Fruit fly (Drosophila melanogaster): Measurements from ENCODE around the gene Tdg.

Tdg gene

DNA sequence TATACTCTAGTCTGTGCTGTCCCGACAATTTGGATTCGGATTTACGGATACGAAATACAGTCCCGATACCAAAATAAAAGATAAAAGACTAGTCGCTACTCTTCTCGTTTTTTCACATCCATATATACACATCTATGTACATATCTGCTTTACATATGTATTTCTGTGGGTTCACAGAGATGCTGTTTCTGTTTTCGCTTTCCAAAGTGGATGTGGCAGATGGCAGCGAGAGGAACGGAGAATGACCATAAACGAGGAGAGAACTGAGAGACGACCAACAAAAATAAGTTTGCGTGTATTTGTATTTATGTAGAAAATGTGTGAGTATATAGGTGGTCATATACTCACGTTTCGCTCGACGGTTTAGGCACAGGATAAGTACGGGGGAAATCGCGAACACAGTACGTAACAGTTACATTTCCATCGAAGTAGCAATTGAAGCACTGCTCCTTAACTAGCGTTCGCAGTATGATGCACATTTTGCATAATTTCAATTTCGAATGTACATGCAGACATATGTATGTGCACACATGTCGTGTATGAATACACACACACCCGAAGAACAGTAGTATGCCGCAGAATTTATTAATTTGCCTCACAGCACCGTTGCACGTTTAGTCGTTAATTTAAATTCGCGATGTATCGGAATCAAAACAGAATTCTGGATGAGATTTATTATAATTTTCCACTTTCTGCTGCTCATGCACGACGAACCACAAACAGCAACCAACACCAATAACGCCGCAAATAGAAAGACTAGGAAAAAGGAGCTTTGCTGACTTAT lies at the start of gene Tdg:
Tdg (minus strand) TSS at position 760 of the 784 bp plus-strand sequence.
- TF ChIP-seq noc (tag; optimal IDR thresholded peaks at IDR 0.05) = no peak

DNA sequence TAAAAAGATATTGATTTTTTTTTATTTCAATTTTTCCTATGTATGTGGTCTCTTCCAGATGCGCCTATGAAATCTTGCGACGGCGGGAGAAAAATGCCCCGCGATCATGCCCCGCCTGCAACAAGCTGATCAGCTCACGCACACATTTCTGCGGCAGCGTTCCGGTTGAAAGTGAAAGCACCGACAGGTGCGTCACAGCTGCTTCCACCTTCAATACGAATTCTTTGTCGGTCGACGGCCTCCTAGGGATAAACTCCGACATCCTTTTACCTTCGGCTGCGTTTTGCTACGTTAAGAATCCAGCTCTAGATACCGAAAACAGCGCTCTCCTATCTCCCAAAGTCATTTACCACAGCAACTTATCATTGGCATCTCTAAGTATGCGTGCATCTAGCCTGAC lies 30.9 kb upstream of the Tdg start:
- no peak for TF ChIP-seq noc (tag; optimal IDR thresholded peaks at IDR 0.05)

DNA sequence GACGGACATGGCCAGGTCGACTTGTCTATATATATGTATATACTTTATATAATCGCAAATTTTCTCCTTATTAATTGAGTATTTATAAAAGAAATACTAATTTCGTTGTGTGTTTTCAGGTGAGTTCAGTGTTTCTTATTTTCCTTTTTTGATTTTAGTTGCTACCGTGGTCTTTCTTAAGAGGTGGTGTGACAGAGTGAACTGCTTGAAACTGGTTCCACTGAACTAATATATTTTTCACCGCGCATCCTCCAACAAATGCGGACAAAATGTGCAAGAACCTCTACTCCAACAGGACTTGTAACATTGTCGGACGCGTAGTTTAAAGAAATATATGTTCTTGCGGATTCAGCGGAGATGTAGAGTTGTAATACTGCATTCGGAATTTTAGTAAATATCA lies 25.2 kb upstream of the Tdg start, which contains the start of gene CG1909:
CG1909 (plus strand) TSS at position 273 of the 400 bp plus-strand sequence.
- no peak for TF ChIP-seq noc (tag; optimal IDR thresholded peaks at IDR 0.05)

DNA sequence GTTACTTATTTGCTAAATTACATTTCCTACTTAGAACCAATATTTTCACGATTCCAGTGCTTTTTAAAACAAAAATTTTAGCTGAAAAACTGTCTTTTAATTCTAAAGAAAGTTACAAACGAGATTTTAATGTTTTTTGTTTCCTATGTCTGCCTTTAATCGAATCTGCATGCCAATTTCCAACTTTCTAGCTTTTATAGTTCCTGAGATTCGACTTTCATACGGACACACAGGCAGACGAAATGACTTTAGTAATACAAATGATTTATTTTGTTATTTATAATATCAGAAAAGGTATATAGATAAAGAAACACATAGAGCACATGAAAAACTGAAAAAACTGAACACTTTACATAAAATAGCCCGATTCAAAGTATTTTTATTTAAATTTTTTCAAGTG lies 18.8 kb upstream of the Tdg start:
- TF ChIP-seq noc (tag; optimal IDR thresholded peaks at IDR 0.05) = no peak

dm6 chr4:571504-572268 lies 14.0 kb upstream of the Tdg start, which contains the start of the genes ND-49 and Ephrin:
Gene ND-49 (minus strand): TSS chr4:571554.
Gene Ephrin (plus strand): TSS chr4:571755.
- TF ChIP-seq noc (tag; optimal IDR thresholded peaks at IDR 0.05) = no peak

- no peak for TF ChIP-seq noc (tag; optimal IDR thresholded peaks at IDR 0.05)
These were observed 13.0 kb upstream of the Tdg start for dm6 chr4:570404-571302.

- TF ChIP-seq noc (tag; optimal IDR thresholded peaks at IDR 0.05) = no peak
These were observed 9.6 kb upstream of the Tdg start for dm6 chr4:567285-567684.

- TF ChIP-seq noc (tag; optimal IDR thresholded peaks at IDR 0.05) = no peak
These were observed 802 bp upstream of the Tdg start for dm6 chr4:558456-558855.

DNA sequence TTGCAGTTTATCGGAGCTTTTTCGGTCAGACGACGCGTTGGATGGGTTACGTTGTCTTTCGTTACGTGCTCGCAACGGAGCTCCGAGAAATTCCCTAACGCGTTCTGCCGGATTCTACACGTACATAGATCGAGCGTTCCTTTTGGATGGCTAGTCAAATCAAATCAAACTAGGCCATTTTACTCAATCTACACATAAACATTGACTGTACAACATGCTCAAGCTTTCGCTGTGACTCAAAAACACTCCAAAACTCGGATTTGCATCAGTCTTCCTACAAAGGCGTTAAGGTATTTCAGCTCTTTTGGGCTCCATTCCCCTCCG lies 187 bp upstream of the Tdg start, which contains the start of gene Pur-alpha:
Pur-alpha (plus strand) TSS at position 138 of the 324 bp plus-strand sequence.
- TF ChIP-seq noc (tag; optimal IDR thresholded peaks at IDR 0.05) = no peak

DNA sequence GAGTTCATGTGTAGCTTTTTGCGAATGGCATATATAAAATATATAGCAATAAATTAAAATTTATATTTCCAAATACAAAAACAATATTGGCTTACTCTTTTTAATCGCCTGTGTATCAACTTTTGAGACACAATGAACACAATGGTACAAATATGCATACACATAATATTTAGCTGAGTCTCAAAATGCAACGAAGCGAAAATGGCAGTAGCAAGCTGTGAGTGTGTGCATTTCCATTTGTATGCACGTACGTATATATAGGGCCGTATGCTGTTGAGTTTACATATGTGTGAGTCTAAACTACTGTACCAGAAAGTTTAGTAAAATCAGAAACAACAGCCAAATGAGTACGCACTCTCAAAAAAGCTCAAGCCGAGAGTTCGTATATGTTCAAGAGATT lies 2.9 kb downstream of the Tdg start:
- no peak for TF ChIP-seq noc (tag; optimal IDR thresholded peaks at IDR 0.05)

- TF ChIP-seq noc (tag; optimal IDR thresholded peaks at IDR 0.05) = no peak
These were observed 38.1 kb downstream of the Tdg start for dm6 chr4:519421-519987.

DNA sequence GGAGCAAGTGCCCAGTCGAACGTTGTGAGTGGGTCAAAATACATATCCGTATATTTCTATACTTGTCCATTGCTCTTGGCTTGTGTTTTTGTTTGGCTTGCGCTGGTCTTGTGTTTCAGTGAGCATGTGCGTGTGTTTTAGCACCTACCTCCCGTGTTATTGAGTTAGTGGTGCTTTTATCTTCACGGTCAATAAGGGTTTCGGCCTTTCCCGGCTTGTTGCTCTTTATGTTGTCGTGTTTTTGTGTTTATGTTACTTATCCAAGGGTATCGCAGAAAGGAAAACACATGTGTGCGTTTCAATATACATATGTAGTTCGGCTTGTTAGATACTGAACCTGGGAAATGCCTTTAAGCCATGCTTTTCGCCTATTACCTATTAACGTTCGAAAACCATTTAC lies 47.8 kb downstream of the Tdg start:
- no peak for TF ChIP-seq noc (tag; optimal IDR thresholded peaks at IDR 0.05)

DNA sequence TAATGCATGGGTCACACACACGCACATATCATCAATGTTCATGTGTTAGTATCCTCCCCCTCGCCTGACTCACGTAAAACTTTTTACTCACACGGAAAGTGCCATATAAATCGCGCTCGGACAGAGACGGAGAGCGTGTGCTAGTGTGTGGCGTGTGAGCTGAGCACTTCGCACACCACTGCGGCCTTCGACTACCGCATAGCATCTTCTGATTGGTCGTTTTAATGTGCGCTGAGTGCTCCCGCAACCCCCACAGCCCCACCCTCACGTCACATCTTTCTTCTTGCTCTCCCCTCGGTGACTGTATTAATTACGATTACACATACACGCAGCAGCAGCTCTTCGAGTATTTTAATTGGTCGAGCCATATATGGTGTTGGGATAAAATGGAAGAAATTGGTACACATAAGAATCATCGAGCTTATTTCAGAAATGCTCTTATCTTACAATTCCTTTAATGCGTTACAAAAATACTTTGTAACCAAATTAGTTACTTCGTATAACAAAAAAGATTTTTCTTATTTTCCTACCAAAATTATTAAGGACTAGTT lies 49.2 kb downstream of the Tdg start:
- TF ChIP-seq noc (tag; optimal IDR thresholded peaks at IDR 0.05) = no peak

DNA sequence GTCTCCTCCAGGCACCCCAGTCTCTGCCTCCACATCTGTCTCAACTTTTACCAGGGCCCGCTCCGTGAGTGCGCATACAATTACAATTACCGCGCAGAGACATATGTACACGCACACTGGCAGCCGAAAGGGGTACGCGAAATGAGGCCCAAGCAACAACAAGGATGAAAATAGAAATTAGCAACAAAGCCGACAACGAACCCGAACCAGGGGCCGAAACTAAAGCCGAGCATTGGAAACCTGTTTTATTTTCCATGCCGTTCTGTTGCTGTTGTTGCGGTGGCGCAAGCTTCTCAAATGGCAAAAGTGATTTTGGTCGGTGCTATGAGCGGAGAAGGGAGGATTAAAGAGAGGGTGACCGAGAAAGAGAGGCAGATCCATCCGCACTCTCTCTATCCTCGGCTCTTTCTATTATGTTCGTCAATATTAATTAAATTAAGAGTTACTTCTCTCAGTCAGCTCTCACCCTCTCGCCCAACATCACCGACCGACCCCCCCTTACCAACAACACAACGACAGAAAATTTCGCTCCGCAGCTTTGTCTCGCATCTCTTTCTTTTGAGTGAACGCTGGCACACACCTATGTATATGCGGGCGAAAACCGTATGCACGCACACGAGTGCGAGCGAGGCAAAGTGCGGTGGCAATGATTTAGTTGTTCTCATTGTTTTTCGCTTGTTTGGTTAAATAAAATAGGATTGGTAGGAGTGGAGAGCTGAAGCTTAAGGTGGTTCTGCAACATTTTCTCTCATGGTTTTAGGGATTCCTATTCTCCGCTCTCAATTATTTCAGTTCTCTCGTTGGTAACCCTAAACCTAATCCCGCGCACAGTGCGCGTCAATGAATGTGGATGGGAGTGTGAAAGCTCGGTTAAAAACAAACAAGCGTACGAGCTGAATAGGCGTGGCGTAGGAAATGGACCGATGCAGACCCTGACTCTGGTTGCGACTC lies 50.1 kb downstream of the Tdg start:
- no peak for TF ChIP-seq noc (tag; optimal IDR thresholded peaks at IDR 0.05)

All from whole organism, larva.